Worm (Caenorhabditis elegans) whole organism, early embryonic: Measurements from ENCODE around the gene ncx-7.

Experiments
- ama-1 ChIP-seq: fragments of 150-350 bp; optimal IDR thresholded peaks from 2 replicates; lab custom pipeline; 2014
- ceh-36 ChIP-seq: sonication (generic microtip); optimal IDR thresholded peaks from 2 replicates; lab custom pipeline; 2016; ENCODE audit warnings: missing genetic modification characterization, inconsistent platforms, missing compliant biosample characterization
- tra-4 ChIP-seq: sonication (generic microtip); optimal IDR thresholded peaks from 2 replicates; lab custom pipeline; 2017; ENCODE audit warnings: missing genetic modification characterization, missing compliant biosample characterization

ce11 chrIII:9711163-9711562 is 8.9 kb downstream of the ncx-7 start:
- no peak for TF ChIP-seq ama-1 (lab: Kevin White, UChicago)
- TF ChIP-seq ceh-36 (tag; lab: Kevin White, UChicago) = no peak
- no peak for TF ChIP-seq tra-4 (tag; lab: Kevin White, UChicago)
